Worm (Caenorhabditis elegans) whole organism, mixed stage, embryonic: ENCODE results near the gene K10D11.2.

Experiments
- ceh-43 ChIP-seq: fragments of 200-800 bp; sonication (Bioruptor generic); optimal IDR thresholded peaks from 2 replicates; lab custom pipeline; 2018; ENCODE audit warnings: mild to moderate bottlenecking, missing genetic modification characterization, moderate library complexity, missing compliant biosample characterization
- elt-1 ChIP-seq: sonication (generic microtip); optimal IDR thresholded peaks from 2 replicates; lab custom pipeline; 2017; ENCODE audit warnings: missing genetic modification characterization, mild to moderate bottlenecking, missing compliant biosample characterization, antibody characterized with exemption, moderate library complexity, borderline replicate concordance; ENCODE audit not compliant: insufficient read depth
- nhr-12 ChIP-seq: fragments of 150-350 bp; optimal IDR thresholded peaks from 2 replicates; lab custom pipeline; 2014; ENCODE audit warnings: missing biosample characterization, missing genetic modification characterization
- nhr-76 ChIP-seq: sonication (generic microtip); optimal IDR thresholded peaks from 2 replicates; lab custom pipeline; 2017; ENCODE audit warnings: missing biosample characterization, missing genetic modification characterization
- ztf-11 ChIP-seq: fragments of 150-350 bp; optimal IDR thresholded peaks from 2 replicates; lab custom pipeline; 2014; ENCODE audit warnings: missing biosample characterization, missing genetic modification characterization

ce11 chrIV:13015801-13016404 lies 37.1 kb downstream of the K10D11.2 start:
- no peak for TF ChIP-seq ztf-11 (tag; lab: Kevin White, UChicago)
- TF ChIP-seq nhr-76 (tag; lab: Kevin White, UChicago) = no peak
- TF ChIP-seq elt-1 (tag; lab: Kevin White, UChicago) = no peak
- TF ChIP-seq ceh-43 = no peak
- no peak for TF ChIP-seq nhr-12
